Fruit fly (Drosophila melanogaster) whole organism, embryonic: ENCODE results near the gene CG6034.

Experiments used
- Bdp1 ChIP-seq: fragments of 200-800 bp; sonication (Bioruptor generic); optimal IDR thresholded peaks from 3 replicates; lab custom pipeline; 2016; ENCODE audit warnings: missing biosample characterization, missing genetic modification characterization
- CG1233 ChIP-seq: fragments of 200-800 bp; sonication (Bioruptor generic); optimal IDR thresholded peaks from 4 replicates; lab custom pipeline; 2018; ENCODE audit warnings: missing biosample characterization, mild to moderate bottlenecking, missing genetic modification characterization
- CG12391 ChIP-seq: fragments of 200-800 bp; sonication (Bioruptor generic); optimal IDR thresholded peaks from 3 replicates; lab custom pipeline; 2018; ENCODE audit warnings: missing biosample characterization, mild to moderate bottlenecking, missing genetic modification characterization, moderate library complexity
- CG13424 ChIP-seq: fragments of 200-800 bp; sonication (Bioruptor generic); optimal IDR thresholded peaks from 2 replicates; lab custom pipeline; 2019; ENCODE audit warnings: missing biosample characterization, mild to moderate bottlenecking, missing genetic modification characterization, moderate library complexity
- CG14860 ChIP-seq: fragments of 200-800 bp; sonication (Bioruptor generic); IDR thresholded peaks from 3 replicates; pipeline ENCODE4 v1.3.6; 2022; ENCODE audit warnings: missing biosample characterization, missing genetic modification characterization; ENCODE audit not compliant: partially characterized antibody
- CG15601 ChIP-seq: fragments of 200-800 bp; sonication (Bioruptor generic); optimal IDR thresholded peaks from 3 replicates; lab custom pipeline; 2019; ENCODE audit warnings: missing biosample characterization, mild to moderate bottlenecking, missing genetic modification characterization, moderate library complexity
- CG1602 ChIP-seq: fragments of 200-800 bp; sonication (Bioruptor generic); optimal IDR thresholded peaks from 3 replicates; lab custom pipeline; 2016; ENCODE audit warnings: missing biosample characterization, missing genetic modification characterization
- CG2199 ChIP-seq: fragments of 200-800 bp; sonication (Bioruptor generic); IDR thresholded peaks from 3 replicates; pipeline ENCODE4 v1.3.6; 2022; ENCODE audit warnings: missing biosample characterization, missing genetic modification characterization
- CG2889 ChIP-seq: fragments of 200-800 bp; sonication (Bioruptor generic); IDR thresholded peaks from 3 replicates; pipeline ENCODE4 v1.3.6; 2022; ENCODE audit warnings: missing biosample characterization, missing genetic modification characterization
- CG33213 ChIP-seq: fragments of 200-800 bp; sonication (Bioruptor generic); optimal IDR thresholded peaks from 3 replicates; lab custom pipeline; 2016; ENCODE audit warnings: missing biosample characterization, missing genetic modification characterization
- CG3726 ChIP-seq: fragments of 200-800 bp; sonication (Bioruptor generic); IDR thresholded peaks from 3 replicates; pipeline ENCODE4, ENCODE4 v1.3.6; 2022; ENCODE audit warnings: missing biosample characterization, missing genetic modification characterization
- CG4424 ChIP-seq: fragments of 200-800 bp; sonication (Bioruptor generic); optimal IDR thresholded peaks from 3 replicates; lab custom pipeline; 2016; ENCODE audit warnings: missing biosample characterization, missing genetic modification characterization
- CG4820 ChIP-seq: fragments of 200-800 bp; sonication (Bioruptor generic); optimal IDR thresholded peaks from 3 replicates; lab custom pipeline; 2016; ENCODE audit warnings: missing biosample characterization, missing genetic modification characterization
- CG5953 ChIP-seq: fragments of 200-800 bp; sonication (Bioruptor generic); IDR thresholded peaks from 2 replicates; pipeline ENCODE4 v1.3.6; 2022; ENCODE audit warnings: missing biosample characterization, missing genetic modification characterization
- CG6254 ChIP-seq: fragments of 200-800 bp; sonication (Bioruptor generic); optimal IDR thresholded peaks from 3 replicates; lab custom pipeline; 2017; ENCODE audit warnings: mild to moderate bottlenecking, missing biosample characterization, missing genetic modification reagents, missing genetic modification characterization
- CG6689 ChIP-seq: fragments of 200-800 bp; sonication (Bioruptor generic); IDR thresholded peaks from 2 replicates; pipeline ENCODE4 v1.3.6; 2022; ENCODE audit warnings: missing biosample characterization, missing genetic modification characterization
- CG6813 ChIP-seq: fragments of 200-800 bp; sonication (Bioruptor generic); optimal IDR thresholded peaks from 2 replicates; lab custom pipeline; 2017; ENCODE audit warnings: missing biosample characterization, missing genetic modification characterization, mild to moderate bottlenecking, moderate library complexity, missing genetic modification reagents
- CG7928 ChIP-seq: fragments of 200-800 bp; sonication (Bioruptor generic); optimal IDR thresholded peaks from 2 replicates; lab custom pipeline; 2017; ENCODE audit warnings: missing biosample characterization, mild to moderate bottlenecking, missing genetic modification characterization
- CG9797 ChIP-seq: fragments of 200-800 bp; sonication (Bioruptor generic); optimal IDR thresholded peaks from 3 replicates; lab custom pipeline; 2018; ENCODE audit warnings: missing biosample characterization, mild to moderate bottlenecking, missing genetic modification characterization
- CG9932 ChIP-seq: fragments of 200-800 bp; sonication (Bioruptor generic); IDR thresholded peaks from 2 replicates; pipeline ENCODE4 v1.3.6; 2022; ENCODE audit warnings: missing biosample characterization, missing genetic modification characterization
- CTCF ChIP-seq: fragments of 200-800 bp; sonication (Bioruptor generic); optimal IDR thresholded peaks from 2 replicates; lab custom pipeline; 2017; ENCODE audit warnings: missing biosample characterization, mild to moderate bottlenecking, missing genetic modification characterization, moderate library complexity
- Deaf1 ChIP-seq: fragments of 200-800 bp; optimal IDR thresholded peaks from 3 replicates; lab custom pipeline; 2019; ENCODE audit warnings: missing biosample characterization, mild to moderate bottlenecking, missing genetic modification characterization, moderate library complexity
- Dll ChIP-seq: fragments of 200-800 bp; sonication (Bioruptor generic); IDR thresholded peaks from 4 replicates; pipeline ENCODE4 v1.3.6; 2022; ENCODE audit warnings: missing biosample characterization, missing genetic modification characterization; ENCODE audit not compliant: partially characterized antibody
- Doc2 ChIP-seq: fragments of 200-800 bp; sonication (Bioruptor generic); IDR thresholded peaks from 2 replicates; pipeline ENCODE4 v1.3.6; 2022; ENCODE audit warnings: missing biosample characterization, missing genetic modification characterization
- H2.0 ChIP-seq: fragments of 200-800 bp; sonication (Bioruptor generic); IDR thresholded peaks from 2 replicates; pipeline ENCODE4 v1.3.6; 2022; ENCODE audit warnings: missing biosample characterization, missing genetic modification characterization
- HLH4C ChIP-seq: fragments of 200-800 bp; sonication (Bioruptor generic); IDR thresholded peaks from 3 replicates; pipeline ENCODE4 v1.3.6; 2022; ENCODE audit warnings: missing biosample characterization, missing genetic modification characterization; ENCODE audit not compliant: partially characterized antibody
- MTF-1 ChIP-seq: fragments of 200-800 bp; sonication (Bioruptor generic); optimal IDR thresholded peaks from 2 replicates; lab custom pipeline; 2018; ENCODE audit warnings: missing biosample characterization, mild to moderate bottlenecking, missing genetic modification characterization, borderline replicate concordance
- NfI ChIP-seq: fragments of 200-800 bp; sonication (Bioruptor generic); optimal IDR thresholded peaks from 3 replicates; lab custom pipeline; 2018; ENCODE audit warnings: missing biosample characterization, mild to moderate bottlenecking, missing genetic modification characterization, moderate library complexity
- Rx ChIP-seq: fragments of 200-800 bp; sonication (Bioruptor generic); IDR thresholded peaks from 2 replicates; pipeline ENCODE4 v1.3.6; 2022; ENCODE audit warnings: missing biosample characterization, missing genetic modification characterization
- Sox102F ChIP-seq: fragments of 200-800 bp; sonication (Bioruptor generic); optimal IDR thresholded peaks from 2 replicates; lab custom pipeline; 2018; ENCODE audit warnings: missing biosample characterization, mild to moderate bottlenecking, missing genetic modification characterization, moderate library complexity
- Ssrp ChIP-seq: fragments of 200-800 bp; sonication (Bioruptor generic); optimal IDR thresholded peaks from 2 replicates; lab custom pipeline; 2018; ENCODE audit warnings: missing biosample characterization, mild to moderate bottlenecking, missing genetic modification characterization, moderate library complexity
- Usf ChIP-seq: fragments of 200-800 bp; sonication (Bioruptor generic); optimal IDR thresholded peaks from 2 replicates; lab custom pipeline; 2017; ENCODE audit warnings: missing genotype, missing biosample characterization, missing genetic modification characterization
- YL-1 ChIP-seq: fragments of 200-800 bp; sonication (Bioruptor generic); optimal IDR thresholded peaks from 3 replicates; lab custom pipeline; 2017; ENCODE audit warnings: missing biosample characterization, mild to moderate bottlenecking, missing genetic modification characterization
- ac ChIP-seq: fragments of 200-800 bp; sonication (Bioruptor generic); optimal IDR thresholded peaks from 3 replicates; lab custom pipeline; 2017; ENCODE audit warnings: missing biosample characterization, mild to moderate bottlenecking, missing genetic modification characterization
- al ChIP-seq: fragments of 200-800 bp; sonication (Bioruptor generic); IDR thresholded peaks from 2 replicates; pipeline ENCODE4 v1.3.6; 2022; ENCODE audit warnings: missing biosample characterization, missing genetic modification characterization
- ash1 ChIP-seq: fragments of 200-800 bp; sonication (Bioruptor generic); optimal IDR thresholded peaks from 2 replicates; lab custom pipeline; 2018; ENCODE audit warnings: missing biosample characterization, mild to moderate bottlenecking, missing genetic modification characterization
- bigmax ChIP-seq: fragments of 200-800 bp; sonication (Bioruptor generic); optimal IDR thresholded peaks from 2 replicates; lab custom pipeline; 2018; ENCODE audit warnings: missing biosample characterization, mild to moderate bottlenecking, missing genetic modification characterization
- dimm ChIP-seq: fragments of 200-800 bp; sonication (Bioruptor generic); IDR thresholded peaks from 2 replicates; pipeline ENCODE4 v1.3.6; 2022; ENCODE audit warnings: missing biosample characterization, missing genetic modification characterization
- jigr1 ChIP-seq: fragments of 200-800 bp; sonication (Bioruptor generic); IDR thresholded peaks from 3 replicates; pipeline ENCODE4 v1.3.6; 2022; ENCODE audit warnings: missing biosample characterization, missing genetic modification characterization
- jumu ChIP-seq: fragments of 200-800 bp; sonication (Bioruptor generic); optimal IDR thresholded peaks from 3 replicates; lab custom pipeline; 2016; ENCODE audit warnings: missing biosample characterization, missing genetic modification characterization
- luna ChIP-seq: fragments of 200-800 bp; sonication (Bioruptor generic); optimal IDR thresholded peaks from 2 replicates; lab custom pipeline; 2016; ENCODE audit warnings: missing biosample characterization, missing genetic modification characterization
- org-1 ChIP-seq: fragments of 200-800 bp; sonication (Bioruptor generic); optimal IDR thresholded peaks from 2 replicates; lab custom pipeline; 2017; ENCODE audit warnings: missing biosample characterization, missing genetic modification characterization
- p53 ChIP-seq: fragments of 200-800 bp; sonication (Bioruptor generic); optimal IDR thresholded peaks from 2 replicates; lab custom pipeline; 2016; ENCODE audit warnings: missing biosample characterization, missing genetic modification characterization
- sens-2 ChIP-seq: fragments of 200-800 bp; sonication (Bioruptor generic); IDR thresholded peaks from 2 replicates; pipeline ENCODE4 v1.3.6; 2022; ENCODE audit warnings: missing biosample characterization, missing genetic modification characterization
- sisA ChIP-seq: fragments of 200-800 bp; sonication (Bioruptor generic); IDR thresholded peaks from 2 replicates; pipeline ENCODE4 v1.3.6; 2022; ENCODE audit warnings: missing biosample characterization, missing genetic modification characterization
- tap ChIP-seq: fragments of 200-800 bp; optimal IDR thresholded peaks from 3 replicates; lab custom pipeline; 2019; ENCODE audit warnings: missing biosample characterization, mild to moderate bottlenecking, missing genetic modification characterization, moderate library complexity
- ttk ChIP-seq: fragments of 200-800 bp; sonication (Bioruptor generic); IDR thresholded peaks from 2 replicates; pipeline ENCODE4 v2.1.2; 2022; ENCODE audit warnings: missing biosample characterization, missing genetic modification characterization
- wdn ChIP-seq: fragments of 200-800 bp; sonication (Bioruptor generic); IDR thresholded peaks from 2 replicates; pipeline ENCODE4 v1.3.6; 2022; ENCODE audit warnings: missing biosample characterization, missing genetic modification characterization
- zf30C ChIP-seq: fragments of 200-800 bp; sonication (Bioruptor generic); optimal IDR thresholded peaks from 3 replicates; lab custom pipeline; 2018; ENCODE audit warnings: missing biosample characterization, mild to moderate bottlenecking, missing genetic modification characterization

Gene CG6034

dm6 chr3L:17757156-17758083 is 10.8 kb upstream of the CG6034 start (continued):
- TF ChIP-seq tap (tag; lab: Kevin White, UChicago): peak; percentile 56
- peak; percentile 71; the same call in 1 of the 2 replicates for TF ChIP-seq sisA (GFP tag; lab: Robert Waterston, UW)
- 0 out of 3 replicates have a peak, but pooled peaks have one; percentile 12 for TF ChIP-seq CG2199 (GFP tag; lab: Robert Waterston, UW)
- peak; percentile 89 for TF ChIP-seq CG6254 (GFP tag; lab: Kevin White, UChicago)
- no peak for TF ChIP-seq zf30C (GFP tag; lab: Kevin White, UChicago)
- TF ChIP-seq sens-2 (GFP tag; lab: Robert Waterston, UW): peak; percentile 55; the same call in 1 of the 2 replicates
- peak; percentile 74 for TF ChIP-seq org-1
- peak; percentile 90 for TF ChIP-seq CG4424
- no peak for TF ChIP-seq CG2889
- TF ChIP-seq CTCF (GFP tag; lab: Kevin White, UChicago): peak; percentile 52
- no peak for TF ChIP-seq p53 (GFP tag; lab: Kevin White, UChicago)
- TF ChIP-seq jigr1 (GFP tag; lab: Robert Waterston, UW): peak; percentile 35; the same call in 1 of the 3 replicates
- TF ChIP-seq al: no peak
- TF ChIP-seq ash1 (GFP tag; lab: Kevin White, UChicago): no peak
- TF ChIP-seq jumu (GFP tag; lab: Kevin White, UChicago): peak; percentile 63
- peak; percentile 85 for TF ChIP-seq Ssrp
- TF ChIP-seq dimm (GFP tag; lab: Robert Waterston, UW): no peak
- TF ChIP-seq CG9797 (GFP tag; lab: Kevin White, UChicago): peak; percentile 26
- TF ChIP-seq Dll: no peak
- TF ChIP-seq Sox102F (GFP tag; lab: Kevin White, UChicago): peak; percentile 77
- no peak for TF ChIP-seq CG7928 (GFP tag; lab: Kevin White, UChicago)
- TF ChIP-seq HLH4C (GFP tag; lab: Robert Waterston, UW): no peak; the same call in 2 of the 3 replicates
- peak; percentile 74 for TF ChIP-seq CG6813
- peak; percentile 82 for TF ChIP-seq CG6689 (GFP tag; lab: Robert Waterston, UW)
- peak; percentile 1 for TF ChIP-seq CG33213 (GFP tag; lab: Kevin White, UChicago)
- peak; percentile 88 for TF ChIP-seq CG12391
- TF ChIP-seq CG9932 (GFP tag; lab: Robert Waterston, UW): no peak
- peak; percentile 81 for TF ChIP-seq CG1602 (GFP tag; lab: Kevin White, UChicago)
- TF ChIP-seq Doc2: no peak
- no peak for TF ChIP-seq MTF-1 (GFP tag; lab: Kevin White, UChicago)
- TF ChIP-seq wdn (GFP tag; lab: Robert Waterston, UW): no peak
- peak; percentile 69 for TF ChIP-seq CG1233
- TF ChIP-seq Rx (GFP tag; lab: Robert Waterston, UW): peak; percentile 57; the same call in 1 of the 2 replicates
- peak; percentile 25 for TF ChIP-seq Bdp1 (GFP tag; lab: Kevin White, UChicago)
- no peak for TF ChIP-seq bigmax (GFP tag; lab: Kevin White, UChicago)
- TF ChIP-seq ttk (GFP tag; lab: Robert Waterston, UW): peak; percentile 47; the same call in 1 of the 2 replicates
- peak; percentile 74 for TF ChIP-seq Usf (GFP tag; lab: Kevin White, UChicago)
- peak; percentile 78 for TF ChIP-seq CG13424
- TF ChIP-seq luna (GFP tag; lab: Kevin White, UChicago): no peak
- no peak; the same call in 2 of the 3 replicates for TF ChIP-seq CG3726 (GFP tag; lab: Robert Waterston, UW)
- TF ChIP-seq CG15601 (tag; lab: Kevin White, UChicago): peak; percentile 82
- peak; percentile 46 for TF ChIP-seq YL-1
- no peak for TF ChIP-seq CG5953
- peak; percentile 48 for TF ChIP-seq H2.0 (GFP tag; lab: Robert Waterston, UW)
- TF ChIP-seq Deaf1 (tag; lab: Kevin White, UChicago): peak; percentile 55
- TF ChIP-seq CG4820 (GFP tag; lab: Kevin White, UChicago): peak; percentile 83
- TF ChIP-seq CG14860 (GFP tag; lab: Robert Waterston, UW): no peak
- peak; percentile 66 for TF ChIP-seq ac
- peak; percentile 5 for TF ChIP-seq NfI (GFP tag; lab: Kevin White, UChicago)
